Fruit fly (Drosophila melanogaster) ovary, adult (tissue): ENCODE data around the gene CG43333.

Source experiments
- CG17801 ChIP-seq: fragments of 200-800 bp; optimal IDR thresholded peaks from 2 replicates; lab custom pipeline; 2019; ENCODE audit warnings: missing biosample characterization, mild to moderate bottlenecking, missing genetic modification characterization, moderate library complexity; ENCODE audit not compliant: partially characterized antibody

Gene CG43333

DNA sequence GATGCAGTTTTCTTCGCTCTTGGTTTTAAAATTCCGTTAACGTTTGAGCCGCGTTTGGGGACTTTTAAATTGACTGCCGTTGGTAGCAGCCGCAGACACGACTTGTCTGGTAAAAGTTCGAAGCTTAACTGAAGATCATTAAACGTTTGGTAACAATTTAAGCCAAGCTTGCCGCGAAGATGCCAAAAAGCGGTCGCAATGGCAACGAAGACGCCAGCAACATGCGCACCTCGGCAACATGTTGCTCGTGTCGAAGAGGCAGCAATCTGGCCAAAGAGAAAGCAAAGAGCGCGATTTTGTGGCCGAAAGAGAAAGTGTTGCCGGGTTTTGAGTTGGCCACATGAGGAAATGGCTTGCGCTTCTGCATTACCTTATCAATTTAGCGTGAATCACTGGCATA is at the start of gene CG43333:
Gene CG43333, minus strand, starts transcription at position 134 of the 400 bp plus-strand sequence.
- TF ChIP-seq CG17801 (GFP tag; lab: Kevin White, UChicago): no peak

DNA sequence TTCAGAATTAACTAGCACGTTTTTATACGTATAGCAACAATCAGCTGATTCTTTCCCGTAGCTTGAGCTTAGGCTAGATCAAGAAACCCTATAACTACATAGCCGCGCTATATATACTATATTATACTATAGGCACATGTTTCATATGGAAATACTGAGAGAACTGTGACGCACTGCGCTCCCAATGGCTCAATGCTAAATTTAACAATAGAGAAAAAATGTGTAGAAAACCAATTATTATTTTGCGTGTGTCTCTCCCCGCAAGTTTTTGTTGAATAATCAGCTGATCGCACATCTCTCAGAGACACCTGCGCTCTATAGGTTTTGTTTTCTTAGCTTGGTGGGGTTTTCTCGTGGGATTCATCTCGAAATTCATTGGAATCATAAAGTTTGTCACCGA is 49.6 kb upstream of the CG43333 start:
- no peak for TF ChIP-seq CG17801 (GFP tag; lab: Kevin White, UChicago)

DNA sequence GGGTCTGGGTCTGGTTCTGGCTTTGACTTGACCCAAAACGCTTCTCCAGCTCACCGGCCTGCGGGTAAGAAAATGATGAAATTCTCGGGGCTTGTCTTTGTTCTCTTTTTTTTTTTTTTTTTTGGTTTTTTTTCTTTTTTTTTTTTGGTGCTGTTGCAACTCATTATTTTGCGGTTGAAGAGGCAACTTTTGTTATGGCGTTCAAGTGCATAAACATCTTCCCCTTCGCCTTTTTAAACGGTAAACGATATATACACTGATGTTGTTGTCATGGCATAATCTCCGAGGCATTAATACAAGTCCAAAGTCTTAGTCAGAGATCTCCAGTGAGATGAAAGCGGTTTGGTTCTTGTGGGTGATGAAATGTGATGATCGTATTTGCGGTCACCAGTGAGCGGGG is 46.2 kb upstream of the CG43333 start:
- TF ChIP-seq CG17801 (GFP tag; lab: Kevin White, UChicago): no peak

DNA sequence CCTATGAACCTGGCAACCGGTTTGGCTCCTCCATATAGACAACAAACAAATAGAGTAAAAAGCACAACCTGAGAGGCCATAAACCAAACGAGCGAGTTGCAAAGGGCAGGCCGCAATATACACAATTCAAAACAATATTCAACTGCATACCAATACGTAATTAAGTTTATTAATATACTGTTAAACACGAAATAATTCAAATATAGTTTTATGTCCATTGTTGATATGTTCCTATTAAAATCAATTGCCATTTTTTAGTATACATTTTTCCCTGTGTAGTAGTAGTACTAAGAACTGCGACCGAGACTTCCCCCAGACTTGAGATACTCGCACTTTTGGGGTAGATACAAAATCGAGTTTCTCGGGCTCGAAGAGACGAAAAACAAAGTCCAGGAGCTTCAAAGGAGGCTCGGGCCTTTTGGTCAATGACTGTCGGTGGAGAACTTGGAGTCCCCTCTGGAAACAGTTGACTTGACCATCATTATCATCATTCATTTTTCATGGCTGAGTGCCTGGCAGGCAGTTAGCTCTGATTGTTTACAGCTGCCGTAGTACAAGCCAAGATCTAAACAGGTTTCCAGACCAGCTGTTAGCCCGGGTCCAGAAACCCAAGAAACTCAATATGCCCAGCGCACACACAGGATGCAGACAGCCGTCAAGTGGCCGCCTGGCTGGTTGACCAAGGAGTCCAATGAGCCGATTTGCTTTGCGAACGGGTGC is 45.6 kb upstream of the CG43333 start:
- TF ChIP-seq CG17801 (GFP tag; lab: Kevin White, UChicago): no peak

DNA sequence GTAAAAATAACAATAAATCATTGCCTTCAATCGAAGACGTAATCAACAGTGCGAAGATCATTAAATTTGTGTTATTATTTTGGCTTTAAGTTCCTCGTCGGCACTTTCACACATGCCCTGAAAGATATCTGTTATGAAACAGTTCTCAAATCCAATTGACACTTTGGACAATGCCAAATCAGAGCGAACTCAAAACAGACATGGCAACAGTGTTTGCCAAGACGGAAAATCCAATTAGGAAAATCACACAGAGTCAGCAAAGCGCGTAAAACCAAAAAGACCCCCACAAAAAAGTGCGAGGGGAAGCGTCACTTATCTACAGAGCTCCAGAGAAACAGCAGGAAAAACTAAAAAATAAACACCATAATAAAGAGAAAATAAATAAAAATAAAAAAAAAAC is 42.9 kb upstream of the CG43333 start:
- no peak for TF ChIP-seq CG17801 (GFP tag; lab: Kevin White, UChicago)

DNA sequence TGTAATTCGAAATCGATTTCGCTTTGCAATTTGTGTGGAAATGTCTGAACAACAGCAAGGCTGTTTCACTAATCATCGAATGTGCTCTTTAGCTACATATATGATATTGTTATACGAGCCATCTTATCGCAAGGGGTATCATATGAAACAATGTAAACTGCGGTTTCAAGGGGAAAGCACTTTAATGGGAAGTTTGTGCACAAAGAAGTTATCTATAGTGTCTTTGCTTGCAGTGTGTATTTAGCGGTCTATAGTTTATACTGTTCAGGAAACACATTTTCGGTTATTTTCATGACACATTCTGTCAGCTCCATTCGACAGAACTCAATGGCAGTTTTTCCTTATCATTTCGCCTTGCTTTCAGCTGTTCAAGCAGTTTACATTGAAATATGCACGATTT is 40.7 kb upstream of the CG43333 start:
- TF ChIP-seq CG17801 (GFP tag; lab: Kevin White, UChicago): no peak

DNA sequence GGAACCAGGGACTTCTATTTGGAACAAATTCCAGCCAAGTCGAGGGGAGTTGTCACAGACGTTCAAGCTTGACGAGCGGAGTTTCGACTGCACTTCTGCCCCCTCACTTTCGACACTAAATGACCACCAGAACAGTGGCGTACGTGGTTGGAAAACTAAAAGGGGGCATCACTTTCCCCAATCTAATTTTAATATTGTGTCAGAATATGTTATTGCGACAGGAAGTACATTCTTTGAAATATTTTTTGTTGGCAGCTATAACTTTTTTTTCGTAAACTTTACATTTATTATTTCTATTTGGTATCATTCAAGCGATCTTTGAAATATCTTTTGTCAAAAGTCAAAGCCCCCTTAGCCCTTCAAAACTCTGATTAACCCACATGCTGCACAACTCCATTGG is 32.2 kb upstream of the CG43333 start:
- no peak for TF ChIP-seq CG17801 (GFP tag; lab: Kevin White, UChicago)

DNA sequence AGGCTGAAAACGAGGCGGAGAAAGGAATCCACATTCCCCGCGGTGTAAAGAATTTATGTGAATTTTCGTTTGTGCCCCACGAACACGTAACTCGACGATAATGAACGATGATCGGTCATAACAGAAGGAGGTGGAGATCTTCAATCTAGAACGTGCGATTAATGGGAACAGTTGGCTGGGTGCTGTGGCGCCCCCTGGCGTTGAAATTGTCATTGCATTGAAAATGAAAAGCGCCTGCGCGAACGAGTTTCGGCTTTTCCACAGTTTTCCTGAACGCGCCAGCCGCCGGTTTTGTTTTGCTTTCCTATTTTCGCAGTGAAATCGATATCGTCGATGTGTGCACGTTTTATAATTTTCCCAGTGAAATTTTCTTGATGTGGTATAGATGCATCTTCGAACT is 30.9 kb upstream of the CG43333 start:
- TF ChIP-seq CG17801 (GFP tag; lab: Kevin White, UChicago): no peak

DNA sequence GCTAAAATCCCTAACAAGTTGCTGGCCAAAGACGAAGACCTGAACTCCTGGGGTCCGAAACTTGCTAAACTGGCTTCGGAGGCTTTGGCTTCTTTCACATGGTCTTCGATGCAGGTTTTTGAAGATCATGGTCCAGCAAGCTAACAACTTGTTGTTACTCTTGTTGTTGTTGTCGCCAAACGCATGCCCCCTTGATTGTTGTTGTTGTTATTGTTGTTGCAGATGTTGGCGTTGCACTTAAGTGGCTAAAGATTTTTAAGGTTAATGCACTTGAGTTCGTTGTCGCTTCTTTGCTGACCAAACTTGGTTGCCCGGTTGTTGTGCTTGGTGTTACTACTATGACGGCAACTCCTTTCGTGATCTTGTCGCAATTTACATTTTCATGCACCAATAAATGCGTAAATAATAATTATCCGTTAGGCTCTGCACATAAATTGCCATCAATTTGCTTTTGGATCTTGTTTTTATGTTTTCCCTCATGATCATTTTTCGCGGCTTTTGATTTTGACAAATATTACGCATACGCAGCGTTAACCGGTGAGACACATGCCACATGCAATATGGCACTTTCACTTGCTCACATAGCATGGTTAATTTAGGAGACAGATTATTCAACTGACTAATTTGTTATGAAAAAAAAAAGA is 27.2 kb upstream of the CG43333 start:
- no peak for TF ChIP-seq CG17801 (GFP tag; lab: Kevin White, UChicago)

DNA sequence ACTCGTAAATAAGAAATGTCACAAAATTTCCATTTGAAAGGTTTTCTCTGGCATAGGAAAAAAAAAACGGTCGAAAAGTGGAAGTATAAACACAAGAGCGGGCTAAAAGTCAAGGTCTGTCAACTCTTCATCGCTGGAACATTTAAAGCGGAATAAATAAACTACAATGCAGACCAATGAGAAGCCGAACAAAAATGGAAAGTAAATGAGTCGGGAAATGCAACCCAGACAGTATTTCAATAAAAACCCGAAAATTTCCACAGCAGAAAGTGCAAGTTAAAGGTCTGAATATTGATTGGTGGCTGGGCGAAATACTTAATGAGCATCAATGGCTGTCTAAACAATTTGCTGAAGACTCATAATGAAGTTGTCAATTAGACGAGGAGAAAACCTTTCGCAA is 26.6 kb upstream of the CG43333 start:
- TF ChIP-seq CG17801 (GFP tag; lab: Kevin White, UChicago): no peak

DNA sequence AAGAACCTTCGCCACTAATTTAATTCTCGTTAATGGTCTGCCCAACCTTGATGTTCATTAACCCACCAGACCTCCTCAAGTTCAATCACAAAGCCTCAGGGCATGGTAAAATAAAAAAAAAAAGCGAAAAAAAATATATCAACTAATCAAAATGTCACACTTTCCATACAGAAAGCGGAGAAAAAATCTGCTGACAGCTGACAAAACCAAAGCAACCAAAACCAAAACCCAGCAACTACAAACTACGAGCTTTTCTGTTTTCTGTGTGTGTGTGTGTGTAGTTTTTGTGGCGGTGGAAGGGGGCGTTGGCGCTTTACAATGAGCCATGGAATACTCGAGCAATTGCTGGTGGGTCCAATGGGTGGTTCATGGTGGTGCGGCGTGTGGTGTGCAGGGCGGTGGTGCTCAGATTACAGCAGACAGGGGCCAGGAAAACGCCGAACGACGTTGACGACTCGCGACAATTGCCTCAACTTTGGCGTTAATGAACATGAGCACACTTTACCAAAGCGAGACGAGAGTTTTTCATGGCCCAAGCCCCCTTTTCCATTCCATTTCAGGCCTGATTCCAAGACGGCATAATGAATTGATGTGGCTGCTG is 23.4 kb upstream of the CG43333 start:
- TF ChIP-seq CG17801 (GFP tag; lab: Kevin White, UChicago): peak; percentile 9

DNA sequence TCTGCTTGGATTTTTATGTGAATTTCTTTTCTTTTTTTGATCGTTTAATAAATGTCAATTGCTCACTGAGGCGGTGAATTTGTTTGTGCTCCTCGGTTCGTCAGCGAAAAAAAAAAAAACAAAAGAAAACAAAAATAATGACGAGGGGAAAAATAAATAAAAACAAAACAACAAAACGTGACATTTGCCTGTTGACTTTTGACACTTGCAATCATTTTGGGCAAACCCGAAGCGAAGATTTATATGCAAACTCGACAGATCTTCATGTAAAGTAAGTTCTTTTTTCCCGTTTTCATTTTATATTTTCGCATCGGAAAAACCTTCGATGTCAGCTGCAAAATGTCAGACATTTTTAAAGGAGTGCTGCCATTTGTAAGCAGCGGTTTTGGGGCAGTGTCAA is 19.9 kb upstream of the CG43333 start:
- peak; percentile 55 for TF ChIP-seq CG17801 (GFP tag; lab: Kevin White, UChicago)

DNA sequence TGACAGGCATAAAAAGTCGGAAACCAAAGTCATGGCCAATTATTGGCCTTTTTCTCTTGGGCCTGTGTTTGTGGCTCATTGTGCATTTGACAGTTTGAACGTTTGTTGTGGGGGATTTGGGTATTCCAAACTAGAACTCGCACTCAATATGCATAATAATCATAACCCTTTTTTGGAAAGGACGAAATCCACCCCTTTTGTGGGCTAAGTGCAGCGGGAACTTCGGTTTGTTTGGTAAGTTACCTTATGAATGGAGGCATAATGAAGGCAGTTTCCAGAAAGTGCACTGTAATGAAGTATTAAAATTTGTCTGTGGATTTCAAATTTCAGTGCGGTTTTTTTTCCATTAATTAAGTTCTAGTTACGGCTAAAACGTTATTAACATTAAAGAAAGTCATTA is 17.9 kb upstream of the CG43333 start:
- TF ChIP-seq CG17801 (GFP tag; lab: Kevin White, UChicago): no peak

DNA sequence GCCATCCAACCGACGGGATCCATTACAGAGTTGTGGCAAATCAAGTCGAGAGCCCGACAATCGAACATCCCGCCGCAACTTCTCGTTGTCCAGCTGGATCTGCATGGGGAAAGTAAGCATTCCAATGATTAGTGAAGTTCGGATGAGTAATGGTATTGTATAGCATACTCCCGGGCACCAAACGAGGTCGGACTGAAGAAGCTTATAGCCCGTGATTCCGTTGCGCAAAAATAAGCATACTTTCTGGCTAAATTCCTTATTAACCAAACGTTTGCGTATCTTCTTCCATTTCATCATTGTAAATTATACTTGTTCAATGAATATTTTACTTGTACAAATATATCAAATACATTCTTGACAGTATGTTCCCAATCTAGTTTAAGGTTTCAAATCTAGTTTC is 16.7 kb upstream of the CG43333 start:
- no peak for TF ChIP-seq CG17801 (GFP tag; lab: Kevin White, UChicago)

DNA sequence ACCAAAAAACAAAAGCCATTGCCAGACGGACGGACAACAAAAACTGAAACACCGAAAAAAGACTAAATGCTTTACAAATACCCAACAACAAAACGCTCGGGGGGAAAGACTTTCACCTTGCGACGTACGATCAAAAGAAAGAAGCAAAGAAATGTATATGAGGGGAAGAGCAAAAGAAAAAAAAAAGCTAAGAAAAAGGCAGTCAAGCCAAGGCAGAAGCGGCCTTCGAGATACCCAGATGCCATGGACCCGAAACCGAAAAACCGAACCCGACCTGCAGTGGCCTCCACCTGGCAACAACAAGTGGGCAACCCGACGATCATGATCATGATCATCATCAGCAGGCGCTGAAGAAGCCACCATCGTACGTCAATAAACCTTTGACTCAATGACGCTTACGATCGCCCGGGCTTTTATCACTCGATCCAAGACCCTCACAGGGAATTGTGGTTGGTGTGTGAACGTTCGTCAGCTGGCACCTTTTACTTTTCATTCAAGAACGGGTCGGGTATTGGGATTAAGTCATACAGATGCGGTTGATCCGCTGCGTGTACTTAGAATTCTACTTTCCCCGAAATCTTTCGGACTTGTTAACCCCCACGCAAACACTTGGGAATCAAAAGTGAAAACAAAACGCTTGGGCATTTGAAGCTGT is 2.5 kb upstream of the CG43333 start:
- TF ChIP-seq CG17801 (GFP tag; lab: Kevin White, UChicago): no peak
